Fruit fly (Drosophila melanogaster) Kc167 (cell line): ENCODE measurements around the gene Ndae1.

ENCODE experiments used
- Myc ChIP-seq: fragments of >200 bp; optimal IDR thresholded peaks from 2 replicates; lab custom pipeline; 2017; ENCODE audit warnings: missing external identifiers
- Sin3A ChIP-seq: fragments of >200 bp; optimal IDR thresholded peaks from 2 replicates; lab custom pipeline; 2018; ENCODE audit warnings: missing external identifiers
- h ChIP-seq: fragments of >200 bp; optimal IDR thresholded peaks from 3 replicates; lab custom pipeline; 2018; ENCODE audit warnings: missing external identifiers

The Ndae1 gene

dm6 chr2L:7174351-7174750 lies 74.8 kb downstream of the Ndae1 start:
- no peak for TF ChIP-seq Sin3A (lab: Kevin White, UChicago)
- TF ChIP-seq Myc (lab: Kevin White, UChicago) = no peak
- TF ChIP-seq h = no peak
